Worm (Caenorhabditis elegans) whole organism, young adult: Measurements from ENCODE around the gene grd-12.

ENCODE experiments used
- attf-5 ChIP-seq: fragments of 200-800 bp; sonication (Bioruptor generic); optimal IDR thresholded peaks from 2 replicates; lab custom pipeline; 2018; ENCODE audit warnings: mild to moderate bottlenecking, missing genetic modification characterization, missing compliant biosample characterization
- lag-1 ChIP-seq: fragments of 200-800 bp; sonication (Bioruptor generic); IDR thresholded peaks from 2 replicates; pipeline ENCODE4 v1.3.6; 2022; ENCODE audit warnings: missing genetic modification reagents, missing genetic modification characterization, missing compliant biosample characterization

DNA sequence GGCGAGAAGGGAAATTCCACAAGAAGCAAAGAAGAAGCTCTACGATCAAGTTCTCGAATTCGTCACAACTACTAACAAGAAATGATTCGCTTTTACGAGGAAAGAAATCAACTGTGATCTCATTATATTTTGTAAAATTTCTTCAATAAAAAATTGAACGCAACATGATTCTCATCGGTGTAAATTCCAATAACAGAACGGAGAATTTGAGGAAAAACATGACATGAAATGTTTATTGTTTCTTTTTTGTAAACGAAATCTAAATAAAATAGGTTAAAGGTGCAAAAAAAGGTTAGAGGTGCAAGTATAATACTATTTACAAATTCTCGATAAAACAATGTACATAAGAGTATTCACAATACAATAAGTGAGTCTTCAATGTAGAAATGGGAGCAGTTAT lies 13.2 kb downstream of the grd-12 start:
- TF ChIP-seq lag-1 (GFP tag; lab: Robert Waterston, UW) (no peak), attf-5 (GFP tag; lab: Kevin White, UChicago) (peak; percentile 28)
